Worm (Caenorhabditis elegans): ENCODE results near the gene pck-1.

Gene pck-1

DNA sequence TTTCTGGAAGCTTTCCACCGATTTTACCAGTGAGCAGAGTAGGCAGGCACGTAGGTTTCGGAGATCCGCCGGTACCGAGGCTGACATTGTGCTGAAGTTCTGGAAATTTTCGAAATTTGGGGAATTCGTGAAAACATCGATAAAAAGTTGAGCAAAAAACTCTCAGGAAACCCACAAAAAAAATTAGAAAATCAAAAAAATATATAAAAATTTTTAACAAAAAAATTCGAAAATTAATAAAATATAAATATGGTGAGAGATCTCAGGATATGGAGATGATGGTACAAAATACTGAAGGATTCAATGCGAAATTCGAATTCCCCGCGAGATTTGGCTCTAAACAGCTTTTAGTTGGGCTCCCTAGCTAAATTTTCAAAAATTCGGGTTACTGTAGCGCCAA lies 3.6 kb upstream of the pck-1 start, which contains the start of gene spt-4:
Gene spt-4 (minus strand): TSS at position 101 of the 400 bp plus-strand sequence.
- no peak for TF ChIP-seq fos-1 (tag; optimal IDR thresholded peaks at IDR 0.05)
- TF ChIP-seq sma-3 (GFP tag; optimal IDR thresholded peaks at IDR 0.05): no peak
- TF ChIP-seq lin-13 (GFP tag; optimal IDR thresholded peaks at IDR 0.05): no peak
- TF ChIP-seq ceh-16 (tag; optimal IDR thresholded peaks at IDR 0.05): no peak
- TF ChIP-seq egl-27 (tag; optimal IDR thresholded peaks at IDR 0.05): no peak
- no peak for TF ChIP-seq mbf-1 (tag; optimal IDR thresholded peaks at IDR 0.05)
- no peak for TF ChIP-seq peb-1 (tag; optimal IDR thresholded peaks at IDR 0.05)

DNA sequence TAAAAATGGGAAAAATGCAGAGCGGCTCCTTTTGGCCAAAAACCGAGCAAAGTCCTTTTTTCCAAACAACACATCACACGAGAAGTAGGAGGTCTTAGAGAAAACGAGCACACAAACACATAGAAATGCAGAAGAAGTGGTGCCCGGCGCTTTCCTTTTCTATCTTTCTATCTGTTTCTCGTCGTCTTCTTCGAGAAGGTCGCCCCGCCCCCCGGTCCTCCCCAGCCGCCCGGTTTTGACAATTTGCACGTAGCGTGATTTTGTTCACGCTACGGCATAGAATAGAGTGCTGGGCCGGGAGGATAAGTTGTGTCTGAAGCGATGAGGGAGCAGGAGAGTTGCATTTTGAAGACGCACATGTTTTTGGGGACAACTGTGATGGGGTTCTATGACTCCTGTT lies 965 bp upstream of the pck-1 start:
- TF ChIP-seq lsy-2 (tag; optimal IDR thresholded peaks at IDR 0.05) (peak in 1 of 2 experiments; percentile 44), aly-2 (tag; optimal IDR thresholded peaks at IDR 0.05) (no peak), lin-11 (tag; optimal IDR thresholded peaks at IDR 0.05) (peak; percentile 49), F13H6.1 (tag; optimal IDR thresholded peaks at IDR 0.05) (peak; percentile 74), C34F6.9 (tag; optimal IDR thresholded peaks at IDR 0.05) (peak; percentile 52), sem-4 (tag; optimal IDR thresholded peaks at IDR 0.05) (peak; percentile 31), R02D3.7 (tag; optimal IDR thresholded peaks at IDR 0.05) (no peak), sma-9 (GFP tag; optimal IDR thresholded peaks at IDR 0.05) (peak; percentile 37), sma-9 (tag; optimal IDR thresholded peaks at IDR 0.05) (no peak), gmeb-1 (tag; optimal IDR thresholded peaks at IDR 0.05) (no peak), nhr-12 (tag; optimal IDR thresholded peaks at IDR 0.05) (no peak), elt-3 (tag; optimal IDR thresholded peaks at IDR 0.05) (no peak), Y55F3AM.14 (GFP tag; optimal IDR thresholded peaks at IDR 0.05) (peak; percentile 23), ama-1 (optimal IDR thresholded peaks at IDR 0.05) (peak; percentile 80), nhr-129 (tag; optimal IDR thresholded peaks at IDR 0.05) (peak; percentile 74), lin-13 (GFP tag; optimal IDR thresholded peaks at IDR 0.05) (peak; percentile 20), unc-55 (GFP tag; optimal IDR thresholded peaks at IDR 0.05) (peak; percentile 45), nhr-23 (tag; optimal IDR thresholded peaks at IDR 0.05) (no peak), nhr-237 (tag; optimal IDR thresholded peaks at IDR 0.05) (no peak), ztf-11 (tag; optimal IDR thresholded peaks at IDR 0.05) (no peak)

DNA sequence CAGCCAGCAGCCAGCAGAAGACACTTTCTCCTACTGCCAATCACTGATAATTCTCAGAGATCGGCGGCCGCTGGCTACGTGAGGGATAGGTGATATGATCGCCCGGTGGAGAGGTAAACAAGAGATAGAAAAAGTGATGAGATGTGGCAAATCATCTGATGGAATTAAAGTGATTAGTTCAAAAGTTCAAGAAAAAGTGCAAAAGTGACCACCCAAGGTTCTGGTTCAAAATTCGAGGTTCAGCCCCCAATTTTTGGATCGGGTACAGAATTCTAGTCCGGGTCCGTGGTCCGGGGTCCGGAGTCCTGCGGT lies 478 bp downstream of the pck-1 start:
- TF ChIP-seq zag-1 (tag; optimal IDR thresholded peaks at IDR 0.05) (no peak), sma-3 (GFP tag; optimal IDR thresholded peaks at IDR 0.05) (no peak), nhr-21 (tag; optimal IDR thresholded peaks at IDR 0.05) (no peak), unc-62 (GFP tag; optimal IDR thresholded peaks at IDR 0.05) (no peak), sma-9 (GFP tag; optimal IDR thresholded peaks at IDR 0.05) (peak; percentile 44), sma-9 (tag; optimal IDR thresholded peaks at IDR 0.05) (no peak), blmp-1 (tag; optimal IDR thresholded peaks at IDR 0.05; ENCODE audit: insufficient read depth) (no peak), lin-39 (tag; optimal IDR thresholded peaks at IDR 0.05) (no peak), R02D3.7 (tag; optimal IDR thresholded peaks at IDR 0.05) (no peak), ZK546.5 (tag; optimal IDR thresholded peaks at IDR 0.05) (no peak), ztf-4 (tag; optimal IDR thresholded peaks at IDR 0.05) (no peak), ztf-11 (tag; optimal IDR thresholded peaks at IDR 0.05) (no peak), nhr-77 (tag; optimal IDR thresholded peaks at IDR 0.05) (no peak), nhr-12 (tag; optimal IDR thresholded peaks at IDR 0.05) (no peak), nhr-11 (tag; optimal IDR thresholded peaks at IDR 0.05) (no peak), fos-1 (tag; optimal IDR thresholded peaks at IDR 0.05) (no peak), ceh-16 (tag; optimal IDR thresholded peaks at IDR 0.05) (no peak), F13H6.1 (tag; optimal IDR thresholded peaks at IDR 0.05) (peak; percentile 54), Y55F3AM.14 (GFP tag; optimal IDR thresholded peaks at IDR 0.05) (no peak), lin-13 (GFP tag; optimal IDR thresholded peaks at IDR 0.05) (no peak), skn-1 (tag; optimal IDR thresholded peaks at IDR 0.05) (no peak), ztf-1 (GFP tag; conservative IDR thresholded peaks at IDR 0.05) (no peak), nhr-10 (tag; optimal IDR thresholded peaks at IDR 0.05) (no peak), nhr-237 (tag; optimal IDR thresholded peaks at IDR 0.05) (no peak), C34F6.9 (tag; optimal IDR thresholded peaks at IDR 0.05) (peak; percentile 15), lsy-2 (tag; optimal IDR thresholded peaks at IDR 0.05) (no peak), sem-4 (tag; optimal IDR thresholded peaks at IDR 0.05) (no peak), lin-11 (tag; optimal IDR thresholded peaks at IDR 0.05) (peak; percentile 9), unc-39 (tag; optimal IDR thresholded peaks at IDR 0.05) (no peak), elt-1 (tag; optimal IDR thresholded peaks at IDR 0.05) (no peak), unc-55 (GFP tag; optimal IDR thresholded peaks at IDR 0.05) (no peak), nhr-129 (tag; optimal IDR thresholded peaks at IDR 0.05) (peak; percentile 63), nhr-6 (tag; optimal IDR thresholded peaks at IDR 0.05) (no peak), mbf-1 (tag; optimal IDR thresholded peaks at IDR 0.05) (no peak)

All from whole organism, L2 larva.